Worm (Caenorhabditis elegans) whole organism, L1 larva: ENCODE measurements around the gene aptf-2.

Experiments used
- C16A3.4 ChIP-seq: fragments of 150-350 bp; optimal IDR thresholded peaks from 2 replicates; lab custom pipeline; 2014; ENCODE audit warnings: missing biosample characterization, missing genetic modification characterization
- alr-1 ChIP-seq: fragments of 200-800 bp; sonication (Bioruptor generic); optimal IDR thresholded peaks from 2 replicates; lab custom pipeline; 2018; ENCODE audit warnings: borderline replicate concordance, mild to moderate bottlenecking, missing genetic modification characterization, missing compliant biosample characterization
- ceh-63 ChIP-seq: fragments of 200-800 bp; sonication (Bioruptor generic); optimal IDR thresholded peaks from 2 replicates; lab custom pipeline; 2018; ENCODE audit warnings: mild to moderate bottlenecking, missing genetic modification characterization, missing compliant biosample characterization
- ceh-8 ChIP-seq: fragments of 200-800 bp; sonication (Bioruptor generic); optimal IDR thresholded peaks from 2 replicates; lab custom pipeline; 2018; ENCODE audit warnings: mild to moderate bottlenecking, missing genetic modification characterization, moderate library complexity, missing compliant biosample characterization
- ceh-82 ChIP-seq, 3 experiments: fragments of 150-350 bp in 1 of 3; sonication (generic microtip) in 2 of 3; optimal IDR thresholded peaks; 2 replicates each; lab custom pipeline; 2014 to 2017; ENCODE audit warnings: missing biosample characterization in 3 of 3, missing genetic modification characterization in 3 of 3
- ceh-90 ChIP-seq: sonication (generic microtip); optimal IDR thresholded peaks from 2 replicates; lab custom pipeline; 2016; ENCODE audit warnings: missing genetic modification characterization, missing compliant biosample characterization
- ces-1 ChIP-seq: fragments of 150-350 bp; optimal IDR thresholded peaks from 2 replicates; lab custom pipeline; 2014; ENCODE audit warnings: missing biosample characterization, missing genetic modification reagents, missing genetic modification characterization
- dpl-1 ChIP-seq, 3 experiments: fragments of 150-350 bp in 2 of 3; sonication (generic microtip) in 1 of 3; optimal IDR thresholded peaks; 2 replicates each; lab custom pipeline; 2014 to 2017; ENCODE audit warnings: missing biosample characterization in 3 of 3, missing genetic modification characterization in 3 of 3, missing genetic modification reagents in 3 of 3
- efl-3 ChIP-seq: fragments of 200-800 bp; sonication (Bioruptor generic); optimal IDR thresholded peaks from 2 replicates; lab custom pipeline; 2018; ENCODE audit warnings: mild to moderate bottlenecking, missing genetic modification characterization, missing compliant biosample characterization
- egl-27 ChIP-seq, 2 experiments: fragments of 150-350 bp in 1 of 2; sonication (generic microtip); optimal IDR thresholded peaks; 3 replicates each; lab custom pipeline; 2017 to 2018; ENCODE audit warnings: missing biosample characterization in 2 of 2, missing genetic modification characterization in 2 of 2, missing genetic modification reagents in 2 of 2
- elt-2 ChIP-seq: sonication (generic microtip); optimal IDR thresholded peaks from 2 replicates; lab custom pipeline; 2016; ENCODE audit warnings: missing genetic modification characterization, mild to moderate bottlenecking, inconsistent platforms, missing compliant biosample characterization, missing genetic modification reagents
- ets-5 ChIP-seq: fragments of 200-800 bp; sonication (Bioruptor generic); IDR thresholded peaks from 2 replicates; pipeline ENCODE4 v1.3.6; 2022; ENCODE audit warnings: missing genetic modification characterization, missing compliant biosample characterization
- fkh-10 ChIP-seq: sonication (generic microtip); optimal IDR thresholded peaks from 2 replicates; lab custom pipeline; 2017; ENCODE audit warnings: missing biosample characterization, missing genetic modification reagents, missing genetic modification characterization
- fkh-4 ChIP-seq: sonication (generic microtip); optimal IDR thresholded peaks from 2 replicates; lab custom pipeline; 2016; ENCODE audit warnings: missing compliant biosample characterization, missing genetic modification characterization, borderline replicate concordance
- hlh-17 ChIP-seq: fragments of 200-800 bp; sonication (Bioruptor generic); optimal IDR thresholded peaks from 2 replicates; lab custom pipeline; 2018; ENCODE audit warnings: missing genetic modification characterization, mild to moderate bottlenecking, missing compliant biosample characterization, moderate library complexity, borderline replicate concordance
- irx-1 ChIP-seq: sonication (generic microtip); optimal IDR thresholded peaks from 2 replicates; lab custom pipeline; 2016; ENCODE audit warnings: missing genetic modification characterization, missing compliant biosample characterization
- isw-1 ChIP-seq: fragments of 200-800 bp; sonication (Bioruptor generic); IDR thresholded peaks from 2 replicates; pipeline ENCODE4 v1.3.6; 2022; ENCODE audit warnings: missing genetic modification characterization, missing compliant biosample characterization
- jun-1 ChIP-seq: fragments of 150-350 bp; optimal IDR thresholded peaks from 2 replicates; lab custom pipeline; 2014; ENCODE audit warnings: missing biosample characterization, missing genetic modification reagents, missing genetic modification characterization
- lin-14 ChIP-seq: fragments of 200-800 bp; sonication (Bioruptor generic); optimal IDR thresholded peaks from 2 replicates; lab custom pipeline; 2018; ENCODE audit warnings: mild to moderate bottlenecking, missing genetic modification characterization, moderate library complexity, missing compliant biosample characterization
- lin-15B ChIP-seq: fragments of 150-350 bp; sonication (generic microtip); optimal IDR thresholded peaks from 3 replicates; lab custom pipeline; 2014; ENCODE audit warnings: missing biosample characterization, missing genetic modification characterization
- lin-35 ChIP-seq, 2 experiments: fragments of 150-350 bp; optimal IDR thresholded peaks; 2 replicates each; lab custom pipeline; 2014; ENCODE audit warnings: missing biosample characterization in 2 of 2, missing genetic modification characterization in 2 of 2, missing genetic modification reagents in 2 of 2
- lin-39 ChIP-seq: fragments of 150-350 bp; optimal IDR thresholded peaks from 2 replicates; lab custom pipeline; 2014; ENCODE audit warnings: missing biosample characterization, missing genetic modification reagents, missing genetic modification characterization
- mab-9 ChIP-seq: fragments of 200-800 bp; sonication (Bioruptor generic); IDR thresholded peaks from 2 replicates; pipeline ENCODE4 v1.3.6; 2022; ENCODE audit warnings: missing genetic modification reagents, missing genetic modification characterization, missing compliant biosample characterization
- mdl-1 ChIP-seq, 2 experiments: fragments of 150-350 bp; optimal IDR thresholded peaks; 2 replicates each; lab custom pipeline; 2014 to 2017; ENCODE audit warnings: missing biosample characterization in 2 of 2, missing genetic modification characterization in 2 of 2, inconsistent platforms in 1 of 2
- mef-2 ChIP-seq: fragments of 150-350 bp; optimal IDR thresholded peaks from 2 replicates; lab custom pipeline; 2014; ENCODE audit warnings: missing biosample characterization, missing genetic modification characterization
- mep-1 ChIP-seq: fragments of 150-350 bp; optimal IDR thresholded peaks from 2 replicates; lab custom pipeline; 2014; ENCODE audit warnings: missing biosample characterization, missing genetic modification characterization
- nhr-19 ChIP-seq: fragments of 200-800 bp; sonication (Bioruptor generic); conservative IDR thresholded peaks from 2 replicates; pipeline ENCODE4 v1.3.6; 2022; ENCODE audit warnings: missing genetic modification characterization, missing compliant biosample characterization
- nhr-20 ChIP-seq: sonication (generic microtip); optimal IDR thresholded peaks from 2 replicates; lab custom pipeline; 2016; ENCODE audit warnings: mild to moderate bottlenecking, missing genetic modification characterization, missing compliant biosample characterization
- nhr-47 ChIP-seq: sonication (generic microtip); optimal IDR thresholded peaks from 2 replicates; lab custom pipeline; 2016; ENCODE audit warnings: mild to moderate bottlenecking, missing genetic modification characterization, moderate library complexity, missing compliant biosample characterization
- nhr-71 ChIP-seq: sonication (generic microtip); optimal IDR thresholded peaks from 2 replicates; lab custom pipeline; 2016; ENCODE audit warnings: mild to moderate bottlenecking, missing genetic modification characterization, moderate library complexity, missing compliant biosample characterization
- nhr-90 ChIP-seq: sonication (generic microtip); optimal IDR thresholded peaks from 2 replicates; lab custom pipeline; 2016; ENCODE audit warnings: mild to moderate bottlenecking, missing genetic modification characterization, missing compliant biosample characterization; ENCODE audit not compliant: poor library complexity
- pax-3 ChIP-seq: fragments of 200-800 bp; sonication (Bioruptor generic); optimal IDR thresholded peaks from 2 replicates; lab custom pipeline; 2018; ENCODE audit warnings: mild to moderate bottlenecking, missing genetic modification characterization, moderate library complexity, missing compliant biosample characterization
- snpc-4 ChIP-seq: fragments of 150-350 bp; optimal IDR thresholded peaks from 2 replicates; lab custom pipeline; 2014; ENCODE audit warnings: missing biosample characterization, missing genetic modification characterization
- snu-23 ChIP-seq: sonication (generic microtip); optimal IDR thresholded peaks from 2 replicates; lab custom pipeline; 2016; ENCODE audit warnings: missing genetic modification characterization, missing compliant biosample characterization
- sptf-1 ChIP-seq: fragments of 150-350 bp; optimal IDR thresholded peaks from 2 replicates; lab custom pipeline; 2014; ENCODE audit warnings: missing biosample characterization, missing genetic modification characterization
- sup-37 ChIP-seq: fragments of 200-800 bp; sonication (Bioruptor generic); optimal IDR thresholded peaks from 2 replicates; lab custom pipeline; 2018; ENCODE audit warnings: mild to moderate bottlenecking, missing genetic modification characterization, missing compliant biosample characterization
- tlp-1 ChIP-seq: fragments of 150-350 bp; optimal IDR thresholded peaks from 2 replicates; lab custom pipeline; 2014; ENCODE audit warnings: missing biosample characterization, missing genetic modification characterization
- unc-130 ChIP-seq: fragments of 150-350 bp; optimal IDR thresholded peaks from 2 replicates; lab custom pipeline; 2017; ENCODE audit warnings: missing biosample characterization, missing genetic modification characterization, inconsistent platforms
- unc-62 ChIP-seq: fragments of 150-350 bp; optimal IDR thresholded peaks from 2 replicates; lab custom pipeline; 2014; ENCODE audit warnings: missing biosample characterization, missing genetic modification reagents, missing genetic modification characterization
- vab-15 ChIP-seq: sonication (generic microtip); optimal IDR thresholded peaks from 2 replicates; lab custom pipeline; 2017; ENCODE audit warnings: missing genotype, mild to moderate bottlenecking, missing genetic modification characterization, missing compliant biosample characterization
- zip-4 ChIP-seq: fragments of 200-800 bp; sonication (Bioruptor generic); optimal IDR thresholded peaks from 2 replicates; lab custom pipeline; 2018; ENCODE audit warnings: mild to moderate bottlenecking, missing genetic modification characterization, moderate library complexity, missing compliant biosample characterization
- ztf-4 ChIP-seq: fragments of 150-350 bp; optimal IDR thresholded peaks from 2 replicates; lab custom pipeline; 2014; ENCODE audit warnings: missing biosample characterization, missing genetic modification characterization

The aptf-2 gene

DNA sequence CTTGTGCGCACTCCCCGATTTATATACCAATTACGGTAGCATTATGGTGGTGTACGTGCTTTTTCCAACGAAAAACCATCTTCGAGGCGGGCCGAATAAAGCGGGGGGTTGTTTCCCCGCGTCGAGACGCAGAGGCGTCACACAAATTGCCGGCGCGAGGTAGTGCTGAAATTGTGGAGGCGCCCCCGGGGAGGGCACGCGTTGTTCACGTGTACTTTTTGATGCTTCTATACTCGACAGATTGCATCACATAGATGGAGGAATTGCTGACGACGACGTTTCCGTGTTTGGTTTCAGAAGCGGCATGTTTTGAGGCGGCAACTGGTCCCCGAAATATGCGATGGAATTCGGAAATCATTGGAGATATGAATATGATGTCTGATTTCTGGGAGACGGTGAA, 20.6 kb downstream of the aptf-2 start (continued):
- peak; percentile 69 for TF ChIP-seq vab-15
- peak; percentile 63 for TF ChIP-seq isw-1 (GFP tag; lab: Robert Waterston, UW)
- TF ChIP-seq mef-2 (tag; lab: Kevin White, UChicago) = peak; percentile 79
- TF ChIP-seq lin-39 (tag; lab: Kevin White, UChicago) = no peak
- TF ChIP-seq sptf-1 (tag; lab: Kevin White, UChicago) = no peak
- TF ChIP-seq fkh-10 (GFP tag; lab: Kevin White, UChicago) = peak; percentile 93
- TF ChIP-seq C16A3.4 (tag; lab: Kevin White, UChicago) = peak; percentile 75
- TF ChIP-seq lin-35 (GFP tag; optimal IDR thresholded peaks at IDR 0.05; lab: Kevin White, UChicago) = peak; percentile 66 to 82
- peak; percentile 69 to 88 for TF ChIP-seq egl-27 (tag; optimal IDR thresholded peaks at IDR 0.05; lab: Kevin White, UChicago)
- TF ChIP-seq zip-4 (GFP tag; lab: Kevin White, UChicago) = peak; percentile 4
- peak; percentile 24 for TF ChIP-seq snpc-4 (tag; lab: Kevin White, UChicago)
- peak; percentile 86 for TF ChIP-seq unc-130 (tag; lab: Kevin White, UChicago)
- TF ChIP-seq unc-62 (GFP tag; lab: Kevin White, UChicago) = no peak
- peak in 1 of 2 experiments; percentile 90 for TF ChIP-seq mdl-1 (tag; optimal IDR thresholded peaks at IDR 0.05; lab: Kevin White, UChicago)
- TF ChIP-seq nhr-71 = peak; percentile 97
- peak; percentile 90 for TF ChIP-seq elt-2 (tag; lab: Kevin White, UChicago)
- peak; percentile 44 to 53 (median 51) for TF ChIP-seq dpl-1 (GFP tag; optimal IDR thresholded peaks at IDR 0.05; lab: Kevin White, UChicago)
- peak; percentile 71 for TF ChIP-seq mab-9 (GFP tag; lab: Robert Waterston, UW)
- peak; percentile 75 for TF ChIP-seq ceh-8
- TF ChIP-seq nhr-20 (tag; lab: Kevin White, UChicago) = peak; percentile 95
- TF ChIP-seq lin-15B (tag; lab: Kevin White, UChicago) = peak; percentile 2
- no peak for TF ChIP-seq ces-1 (GFP tag; lab: Kevin White, UChicago)
- TF ChIP-seq ceh-63 (GFP tag; lab: Kevin White, UChicago) = no peak
- peak; percentile 68 for TF ChIP-seq irx-1 (tag; lab: Kevin White, UChicago)
- TF ChIP-seq jun-1 (tag; lab: Kevin White, UChicago) = peak; percentile 77
- peak; percentile 85 for TF ChIP-seq ztf-4 (tag; lab: Kevin White, UChicago)
- TF ChIP-seq ceh-82 (tag; optimal IDR thresholded peaks at IDR 0.05; lab: Kevin White, UChicago) = peak; percentile 79 to 96 (median 84)
- peak; percentile 90 for TF ChIP-seq nhr-47 (tag; lab: Kevin White, UChicago)
- no peak for TF ChIP-seq alr-1 (tag; lab: Kevin White, UChicago)
- TF ChIP-seq pax-3 (tag; lab: Kevin White, UChicago) = peak; percentile 78
- TF ChIP-seq ceh-90 = no peak
- TF ChIP-seq fkh-4 (tag; lab: Kevin White, UChicago) = no peak
- TF ChIP-seq nhr-19 (GFP tag; lab: Robert Waterston, UW) = peak; percentile 93
- TF ChIP-seq sup-37 (GFP tag; lab: Kevin White, UChicago) = no peak
- no peak for TF ChIP-seq ets-5 (GFP tag; lab: Robert Waterston, UW)
- peak; percentile 99 for TF ChIP-seq lin-14
- peak; percentile 88 for TF ChIP-seq nhr-90 (tag; lab: Kevin White, UChicago)
- TF ChIP-seq hlh-17 (GFP tag; lab: Kevin White, UChicago) = no peak
- no peak for TF ChIP-seq tlp-1
- TF ChIP-seq efl-3 (GFP tag; lab: Kevin White, UChicago) = no peak
- peak; percentile 96 for TF ChIP-seq snu-23 (GFP tag; lab: Kevin White, UChicago)
- TF ChIP-seq mep-1 (tag; lab: Kevin White, UChicago) = peak; percentile 56
